Worm (Caenorhabditis elegans): ENCODE measurements around the gene his-41.

his-41 gene

DNA sequence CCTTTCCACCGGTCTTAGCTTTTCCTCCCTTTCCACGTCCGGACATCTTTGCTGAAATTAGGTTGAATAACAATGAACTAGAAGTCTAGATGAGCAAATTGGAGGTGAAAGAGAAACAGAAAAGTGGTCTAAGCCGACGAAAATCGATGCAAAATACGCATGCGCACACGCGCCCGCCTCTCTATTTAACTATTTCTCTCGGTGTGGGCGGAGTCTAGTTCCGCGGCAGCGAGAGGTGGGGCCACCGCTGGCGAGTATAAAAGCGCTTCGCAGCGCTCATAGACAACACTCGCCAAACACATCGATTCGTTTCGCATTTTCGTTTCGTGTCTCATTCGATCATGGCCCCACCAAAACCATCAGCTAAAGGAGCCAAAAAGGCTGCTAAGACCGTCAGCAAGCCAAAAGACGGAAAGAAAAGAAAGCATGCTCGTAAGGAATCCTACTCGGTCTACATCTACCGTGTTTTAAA is at the start of gene his-41, which contains the start of gene his-35 (continued):
- TF ChIP-seq nhr-111 (GFP tag; optimal IDR thresholded peaks at IDR 0.05) (no peak), daf-19 (GFP tag; conservative IDR thresholded peaks at IDR 0.05) (no peak), mxl-3 (GFP tag; optimal IDR thresholded peaks at IDR 0.05) (peak; percentile 10), mdt-29 (GFP tag; IDR thresholded peaks at IDR 0.05) (no peak), dmd-6 (GFP tag; IDR thresholded peaks at IDR 0.05) (peak; percentile 27; the same call in 1 of the 2 replicates), egl-27 (tag; optimal IDR thresholded peaks at IDR 0.05) (no peak), ceh-44 (GFP tag; IDR thresholded peaks at IDR 0.05) (no peak), R02D3.7 (tag; optimal IDR thresholded peaks at IDR 0.05) (no peak), fos-1 (tag; optimal IDR thresholded peaks at IDR 0.05) (no peak), tra-1 (GFP tag; IDR thresholded peaks at IDR 0.05) (0 out of 2 replicates have a peak, but pooled peaks have one; percentile 16), lsy-2 (tag; optimal IDR thresholded peaks at IDR 0.05) (peak in 1 of 2 experiments; percentile 46), arid-1 (GFP tag; conservative IDR thresholded peaks at IDR 0.05) (no peak), dmd-8 (GFP tag; IDR thresholded peaks at IDR 0.05) (no peak), unc-62 (GFP tag; optimal IDR thresholded peaks at IDR 0.05 in 1 of 2) (peak in 1 of 2 experiments; percentile 81), unc-62 (tag; optimal IDR thresholded peaks at IDR 0.05) (no peak), ZK546.5 (tag; optimal IDR thresholded peaks at IDR 0.05) (no peak), F26F4.8 (GFP tag; conservative IDR thresholded peaks at IDR 0.05) (no peak), F37D6.2 (tag; optimal IDR thresholded peaks at IDR 0.05) (peak; percentile 12), saeg-2 (GFP tag; IDR thresholded peaks at IDR 0.05) (no peak), lin-13 (GFP tag; optimal IDR thresholded peaks at IDR 0.05) (no peak), F49E8.2 (tag; optimal IDR thresholded peaks at IDR 0.05; ENCODE audit: borderline replicate concordance) (no peak), lin-38 (GFP tag; IDR thresholded peaks at IDR 0.05) (peak; percentile 61), zag-1 (tag; optimal IDR thresholded peaks at IDR 0.05) (no peak), zip-11 (GFP tag; IDR thresholded peaks at IDR 0.05) (no peak), mxl-2 (GFP tag; conservative IDR thresholded peaks at IDR 0.05) (no peak), set-16 (GFP tag; IDR thresholded peaks at IDR 0.05) (peak; percentile 24; the same call in 1 of the 2 replicates), lim-7 (GFP tag; IDR thresholded peaks at IDR 0.05) (no peak), spr-3 (GFP tag; optimal IDR thresholded peaks at IDR 0.05) (no peak), daf-8 (GFP tag; IDR thresholded peaks at IDR 0.05) (no peak), nhr-25 (tag; optimal IDR thresholded peaks at IDR 0.05; ENCODE audit: borderline replicate concordance, insufficient read depth) (no peak), skn-1 (tag; optimal IDR thresholded peaks at IDR 0.05) (no peak), sdz-12 (GFP tag; optimal IDR thresholded peaks at IDR 0.05) (no peak), cey-2 (tag; optimal IDR thresholded peaks at IDR 0.05; ENCODE audit: borderline replicate concordance, insufficient read depth) (no peak), ztf-11 (tag; optimal IDR thresholded peaks at IDR 0.05) (no peak), Y48G9A.11 (GFP tag; IDR thresholded peaks at IDR 0.05) (no peak), nhr-76 (tag; optimal IDR thresholded peaks at IDR 0.05) (no peak), madf-9 (GFP tag; conservative IDR thresholded peaks at IDR 0.05) (no peak), nhr-102 (tag; optimal IDR thresholded peaks at IDR 0.05) (peak; percentile 44), daf-16 (GFP tag; optimal IDR thresholded peaks at IDR 0.05) (no peak), daf-16 (tag; optimal IDR thresholded peaks at IDR 0.05) (no peak), Y75B8A.6 (GFP tag; IDR thresholded peaks at IDR 0.05) (no peak), dmd-9 (GFP tag; IDR thresholded peaks at IDR 0.05) (no peak), nhr-77 (tag; optimal IDR thresholded peaks at IDR 0.05) (no peak), dpl-1 (GFP tag; optimal IDR thresholded peaks at IDR 0.05) (peak; percentile 27), Y105C5A.15 (GFP tag; IDR thresholded peaks at IDR 0.05) (no peak), F44E2.7 (GFP tag; IDR thresholded peaks at IDR 0.05) (no peak), ctbp-1 (GFP tag; IDR thresholded peaks at IDR 0.05) (no peak), lir-3 (tag; optimal IDR thresholded peaks at IDR 0.05) (no peak), D1046.2 (GFP tag; IDR thresholded peaks at IDR 0.05) (no peak), lin-1 (GFP tag; IDR thresholded peaks at IDR 0.05) (no peak), snpc-4 (tag; optimal IDR thresholded peaks at IDR 0.05) (no peak), nhr-41 (GFP tag; IDR thresholded peaks at IDR 0.05) (no peak)
